Fruit fly (Drosophila melanogaster) whole organism, embryonic: Measurements from ENCODE around the gene Mal-B2.

Experiments
- Asciz ChIP-seq: fragments of 200-800 bp; sonication (Bioruptor generic); optimal IDR thresholded peaks from 2 replicates; lab custom pipeline; 2017; ENCODE audit warnings: missing biosample characterization, mild to moderate bottlenecking, missing genetic modification characterization, missing genetic modification reagents
- Awh ChIP-seq: fragments of 200-800 bp; sonication (Bioruptor generic); IDR thresholded peaks from 2 replicates; pipeline ENCODE4, ENCODE4 v1.3.6; 2022; ENCODE audit warnings: missing biosample characterization, missing genetic modification characterization
- C15 ChIP-seq: fragments of 200-800 bp; sonication (Bioruptor generic); IDR thresholded peaks from 3 replicates; pipeline ENCODE4 v1.3.6; 2022; ENCODE audit warnings: missing biosample characterization, missing genetic modification characterization
- CG1024 ChIP-seq: fragments of 200-800 bp; sonication (Bioruptor generic); IDR thresholded peaks from 2 replicates; pipeline ENCODE4 v1.3.6; 2022; ENCODE audit warnings: missing biosample characterization, missing genetic modification characterization
- CG11695 ChIP-seq: fragments of 200-800 bp; sonication (Bioruptor generic); IDR thresholded peaks from 3 replicates; pipeline ENCODE4 v1.3.6; 2022; ENCODE audit warnings: missing biosample characterization, missing genetic modification characterization
- CG11696 ChIP-seq: fragments of 200-800 bp; sonication (Bioruptor generic); IDR thresholded peaks from 2 replicates; pipeline ENCODE4 v1.3.6; 2022; ENCODE audit warnings: missing biosample characterization, missing genetic modification characterization
- CG17568 ChIP-seq: fragments of 200-800 bp; sonication (Bioruptor generic); optimal IDR thresholded peaks from 2 replicates; lab custom pipeline; 2018; ENCODE audit warnings: missing biosample characterization, mild to moderate bottlenecking, missing genetic modification characterization, moderate library complexity
- CG18011 ChIP-seq: fragments of 200-800 bp; sonication (Bioruptor generic); optimal IDR thresholded peaks from 2 replicates; lab custom pipeline; 2017; ENCODE audit warnings: missing biosample characterization, missing genetic modification characterization, mild to moderate bottlenecking, moderate library complexity, missing genotype
- CG2712 ChIP-seq: fragments of 200-800 bp; optimal IDR thresholded peaks from 3 replicates; lab custom pipeline; 2019; ENCODE audit warnings: missing biosample characterization, mild to moderate bottlenecking, missing genetic modification characterization, moderate library complexity
- CG5245 ChIP-seq: fragments of 200-800 bp; sonication (Bioruptor generic); optimal IDR thresholded peaks from 3 replicates; lab custom pipeline; 2016; ENCODE audit warnings: missing biosample characterization, missing genetic modification characterization
- Camta ChIP-seq: fragments of 200-800 bp; sonication (Bioruptor generic); optimal IDR thresholded peaks from 2 replicates; lab custom pipeline; 2016; ENCODE audit warnings: missing biosample characterization, missing genetic modification characterization
- Doc3 ChIP-seq: fragments of 200-800 bp; sonication (Bioruptor generic); IDR thresholded peaks from 3 replicates; pipeline ENCODE4 v1.3.6; 2022; ENCODE audit warnings: missing biosample characterization, missing genetic modification characterization; ENCODE audit not compliant: partially characterized antibody
- Fer1 ChIP-seq: fragments of 200-800 bp; sonication (Bioruptor generic); optimal IDR thresholded peaks from 2 replicates; lab custom pipeline; 2017; ENCODE audit warnings: missing biosample characterization, mild to moderate bottlenecking, missing genetic modification characterization
- HLH3B ChIP-seq: fragments of 200-800 bp; sonication (Bioruptor generic); IDR thresholded peaks from 2 replicates; pipeline ENCODE4 v1.3.6; 2022; ENCODE audit warnings: missing biosample characterization, missing genetic modification characterization
- Med ChIP-seq: fragments of 200-800 bp; sonication (Bioruptor generic); peaks from one replicate; lab custom pipeline; 2016; ENCODE audit warnings: missing biosample characterization, missing genetic modification characterization, mild to moderate bottlenecking, inconsistent platforms, moderate library complexity
- Neu2 ChIP-seq: fragments of 200-800 bp; sonication (Bioruptor generic); optimal IDR thresholded peaks from 3 replicates; lab custom pipeline; 2016; ENCODE audit warnings: missing biosample characterization, missing genetic modification characterization, borderline replicate concordance
- NfI ChIP-seq: fragments of 200-800 bp; sonication (Bioruptor generic); optimal IDR thresholded peaks from 3 replicates; lab custom pipeline; 2018; ENCODE audit warnings: missing biosample characterization, mild to moderate bottlenecking, missing genetic modification characterization, moderate library complexity
- Rx ChIP-seq: fragments of 200-800 bp; sonication (Bioruptor generic); IDR thresholded peaks from 2 replicates; pipeline ENCODE4 v1.3.6; 2022; ENCODE audit warnings: missing biosample characterization, missing genetic modification characterization
- Sry-δ ChIP-seq: fragments of 200-800 bp; sonication (Bioruptor generic); optimal IDR thresholded peaks from 2 replicates; lab custom pipeline; 2016; ENCODE audit warnings: missing biosample characterization, missing genetic modification characterization
- al ChIP-seq: fragments of 200-800 bp; sonication (Bioruptor generic); IDR thresholded peaks from 2 replicates; pipeline ENCODE4 v1.3.6; 2022; ENCODE audit warnings: missing biosample characterization, missing genetic modification characterization
- az2 ChIP-seq: fragments of 200-800 bp; sonication (Bioruptor generic); optimal IDR thresholded peaks from 3 replicates; lab custom pipeline; 2016; ENCODE audit warnings: missing biosample characterization, missing genetic modification characterization
- caup ChIP-seq: fragments of 200-800 bp; sonication (Bioruptor generic); optimal IDR thresholded peaks from 3 replicates; lab custom pipeline; 2017; ENCODE audit warnings: missing biosample characterization, mild to moderate bottlenecking, missing genetic modification characterization, moderate library complexity; ENCODE audit not compliant: severe bottlenecking
- chm ChIP-seq: fragments of 200-800 bp; sonication (Bioruptor generic); IDR thresholded peaks from 2 replicates; pipeline ENCODE4 v1.3.6; 2022; ENCODE audit warnings: missing biosample characterization, missing genetic modification characterization
- danr ChIP-seq: fragments of 200-800 bp; sonication (Bioruptor generic); IDR thresholded peaks from 2 replicates; pipeline ENCODE4 v1.3.6; 2022; ENCODE audit warnings: missing biosample characterization, missing genetic modification characterization
- dati ChIP-seq: fragments of 200-800 bp; sonication (Bioruptor generic); IDR thresholded peaks from 2 replicates; pipeline ENCODE4 v1.3.6; 2022; ENCODE audit warnings: missing biosample characterization, missing genetic modification characterization
- dpn ChIP-seq, 2 experiments: fragments of 200-800 bp; sonication (Bioruptor generic); optimal IDR thresholded peaks; 3 replicates each; lab custom pipeline; 2016; ENCODE audit warnings: missing biosample characterization in 2 of 2, missing genetic modification characterization in 2 of 2
- ewg ChIP-seq: fragments of 200-800 bp; sonication (Bioruptor generic); optimal IDR thresholded peaks from 3 replicates; lab custom pipeline; 2017; ENCODE audit warnings: mild to moderate bottlenecking, missing biosample characterization, missing genetic modification reagents, missing genetic modification characterization
- knrl ChIP-seq: fragments of 200-800 bp; sonication (Bioruptor generic); IDR thresholded peaks from 3 replicates; pipeline ENCODE4 v1.3.6; 2022; ENCODE audit warnings: missing biosample characterization, missing genetic modification characterization; ENCODE audit not compliant: partially characterized antibody
- nerfin-1 ChIP-seq: fragments of 200-800 bp; sonication (Bioruptor generic); optimal IDR thresholded peaks from 3 replicates; lab custom pipeline; 2019; ENCODE audit warnings: missing biosample characterization, mild to moderate bottlenecking, missing genetic modification characterization, moderate library complexity
- odd ChIP-seq: fragments of 200-800 bp; sonication (Bioruptor generic); optimal IDR thresholded peaks from 2 replicates; lab custom pipeline; 2017; ENCODE audit warnings: missing biosample characterization, mild to moderate bottlenecking, missing genetic modification characterization
- otp ChIP-seq: fragments of 200-800 bp; sonication (Bioruptor generic); IDR thresholded peaks from 3 replicates; pipeline ENCODE4, ENCODE4 v1.3.6; 2022; ENCODE audit warnings: missing biosample characterization, missing genetic modification characterization
- pita ChIP-seq: fragments of 200-800 bp; sonication (Bioruptor generic); optimal IDR thresholded peaks from 2 replicates; lab custom pipeline; 2017; ENCODE audit warnings: missing biosample characterization, mild to moderate bottlenecking, missing genetic modification characterization
- sens ChIP-seq: fragments of 200-800 bp; sonication (Bioruptor generic); peaks from one replicate; lab custom pipeline; 2016; ENCODE audit warnings: missing biosample characterization, missing genetic modification characterization
- sisA ChIP-seq: fragments of 200-800 bp; sonication (Bioruptor generic); IDR thresholded peaks from 2 replicates; pipeline ENCODE4 v1.3.6; 2022; ENCODE audit warnings: missing biosample characterization, missing genetic modification characterization
- yki ChIP-seq: fragments of >200 bp; optimal IDR thresholded peaks from 3 replicates; lab custom pipeline; 2018
- zen2 ChIP-seq: fragments of 200-800 bp; sonication (Bioruptor generic); IDR thresholded peaks from 3 replicates; pipeline ENCODE4 v1.3.6; 2022; ENCODE audit warnings: missing biosample characterization, missing genetic modification characterization; ENCODE audit not compliant: partially characterized antibody

Gene Mal-B2

dm6 chr2L:11808702-11809583 lies 40.8 kb upstream of the Mal-B2 start, which contains the start of gene crol (continued):
- TF ChIP-seq sisA (GFP tag; lab: Robert Waterston, UW) (no peak), CG11696 (GFP tag; lab: Robert Waterston, UW) (no peak), danr (no peak), ewg (GFP tag; lab: Kevin White, UChicago) (no peak), CG2712 (tag; lab: Kevin White, UChicago) (peak; percentile 51), Sry-δ (GFP tag; lab: Kevin White, UChicago) (peak; percentile 90), HLH3B (GFP tag; lab: Robert Waterston, UW) (0 out of 2 replicates have a peak, but pooled peaks have one; percentile 25), Rx (no peak), NfI (GFP tag; lab: Kevin White, UChicago) (no peak), az2 (GFP tag; lab: Kevin White, UChicago) (no peak), zen2 (GFP tag; lab: Robert Waterston, UW) (peak; percentile 85), CG18011 (GFP tag; lab: Kevin White, UChicago) (no peak), Asciz (GFP tag; lab: Kevin White, UChicago) (no peak), sens (GFP tag; lab: Kevin White, UChicago) (peak; percentile 73), Med (GFP tag; lab: Kevin White, UChicago) (peak; percentile 80), Doc3 (GFP tag; lab: Robert Waterston, UW) (peak; percentile 76), pita (GFP tag; lab: Kevin White, UChicago) (no peak), al (GFP tag; lab: Robert Waterston, UW) (no peak)

DNA sequence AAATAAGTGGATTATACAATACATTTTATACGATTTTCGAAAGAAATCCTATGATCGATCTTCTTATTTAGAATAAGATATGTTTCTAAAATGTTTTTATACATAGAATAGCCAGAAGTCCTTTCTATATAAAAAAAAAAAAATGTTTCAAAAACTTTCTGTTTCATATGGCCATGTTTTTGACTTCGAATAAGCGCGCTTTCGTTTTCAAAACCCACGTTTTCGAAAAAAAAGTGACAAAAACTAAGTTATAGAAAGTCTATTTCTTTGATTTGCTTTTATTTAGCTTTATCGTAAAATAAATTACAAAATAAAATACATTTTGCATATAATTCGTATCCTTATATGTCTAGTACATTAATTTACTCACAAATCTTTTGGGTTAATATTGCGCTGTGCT lies 39.9 kb upstream of the Mal-B2 start:
- TF ChIP-seq CG11695 (GFP tag; lab: Robert Waterston, UW): no peak
- TF ChIP-seq CG1024: no peak
- TF ChIP-seq C15 (GFP tag; lab: Robert Waterston, UW): no peak
- no peak for TF ChIP-seq caup
- TF ChIP-seq danr: no peak
- no peak for TF ChIP-seq dati (GFP tag; lab: Robert Waterston, UW)
- no peak for TF ChIP-seq Fer1 (GFP tag; lab: Kevin White, UChicago)
- TF ChIP-seq yki (lab: Kevin White, UChicago): no peak
- TF ChIP-seq Camta (GFP tag; lab: Kevin White, UChicago): no peak
- TF ChIP-seq knrl: no peak
- no peak for TF ChIP-seq Awh (GFP tag; lab: Robert Waterston, UW)
- TF ChIP-seq odd (GFP tag; lab: Kevin White, UChicago): no peak
- TF ChIP-seq CG17568 (GFP tag; lab: Kevin White, UChicago): no peak
- no peak for TF ChIP-seq dpn (GFP tag; optimal IDR thresholded peaks at IDR 0.05; lab: Kevin White, UChicago)
- no peak for TF ChIP-seq otp (GFP tag; lab: Robert Waterston, UW)
- TF ChIP-seq chm (GFP tag; lab: Robert Waterston, UW): no peak
- TF ChIP-seq CG5245: no peak
- no peak for TF ChIP-seq Neu2
- TF ChIP-seq nerfin-1 (tag; lab: Kevin White, UChicago): no peak
